Worm (Caenorhabditis elegans) whole organism, late embryonic: ENCODE data around the gene C17C3.6.
A peak's percentile ranks its signal among the peaks of the same experiment; 100 is the strongest.

Source experiments
- C08G9.2 ChIP-seq: sonication (generic microtip); optimal IDR thresholded peaks from 2 replicates; lab custom pipeline; 2016; ENCODE audit warnings: mild to moderate bottlenecking, missing genetic modification characterization, moderate library complexity, missing compliant biosample characterization
- C38D4.7 ChIP-seq: fragments of 200-800 bp; sonication (Bioruptor generic); optimal IDR thresholded peaks from 2 replicates; lab custom pipeline; 2018; ENCODE audit warnings: mild to moderate bottlenecking, missing genetic modification characterization, moderate library complexity, missing compliant biosample characterization
- F13H6.1 ChIP-seq: sonication (generic microtip); optimal IDR thresholded peaks from 2 replicates; lab custom pipeline; 2016; ENCODE audit warnings: missing genetic modification characterization, missing compliant biosample characterization
- Y22D7AL.16 ChIP-seq: sonication (generic microtip); optimal IDR thresholded peaks from 2 replicates; lab custom pipeline; 2016; ENCODE audit warnings: missing genetic modification characterization, missing compliant biosample characterization
- ahr-1 ChIP-seq: sonication (generic microtip); optimal IDR thresholded peaks from 2 replicates; lab custom pipeline; 2016; ENCODE audit warnings: missing genetic modification characterization, missing compliant biosample characterization
- ceh-14 ChIP-seq: sonication (generic microtip); optimal IDR thresholded peaks from 2 replicates; lab custom pipeline; 2016; ENCODE audit warnings: missing genotype, missing genetic modification characterization, missing compliant biosample characterization
- ceh-19 ChIP-seq: fragments of 200-800 bp; sonication (Bioruptor generic); optimal IDR thresholded peaks from 2 replicates; lab custom pipeline; 2018; ENCODE audit warnings: mild to moderate bottlenecking, missing genetic modification characterization, missing compliant biosample characterization
- ceh-2 ChIP-seq: sonication (generic microtip); optimal IDR thresholded peaks from 2 replicates; lab custom pipeline; 2016; ENCODE audit warnings: missing genotype, missing genetic modification characterization, missing compliant biosample characterization
- ceh-22 ChIP-seq: sonication (generic microtip); optimal IDR thresholded peaks from 2 replicates; lab custom pipeline; 2017; ENCODE audit warnings: missing biosample characterization, missing genetic modification characterization
- ceh-31 ChIP-seq: sonication (generic microtip); optimal IDR thresholded peaks from 2 replicates; lab custom pipeline; 2016; ENCODE audit warnings: missing genetic modification characterization, missing compliant biosample characterization
- ceh-34 ChIP-seq: sonication (generic microtip); optimal IDR thresholded peaks from 2 replicates; lab custom pipeline; 2016; ENCODE audit warnings: mild to moderate bottlenecking, missing genetic modification characterization, missing compliant biosample characterization
- ceh-6 ChIP-seq: fragments of 200-800 bp; sonication (Bioruptor generic); optimal IDR thresholded peaks from 2 replicates; lab custom pipeline; 2018; ENCODE audit warnings: mild to moderate bottlenecking, missing genetic modification characterization, missing compliant biosample characterization
- dve-1 ChIP-seq: sonication (generic microtip); optimal IDR thresholded peaks from 2 replicates; lab custom pipeline; 2017; ENCODE audit warnings: antibody characterized with exemption, mild to moderate bottlenecking, missing genetic modification characterization, missing compliant biosample characterization
- elt-2 ChIP-seq: sonication (generic microtip); optimal IDR thresholded peaks from 2 replicates; lab custom pipeline; 2016; ENCODE audit warnings: missing genetic modification reagents, missing genetic modification characterization, missing compliant biosample characterization
- elt-4 ChIP-seq: sonication (generic microtip); optimal IDR thresholded peaks from 2 replicates; lab custom pipeline; 2016; ENCODE audit warnings: missing genetic modification characterization, missing compliant biosample characterization
- ets-4 ChIP-seq: sonication (generic microtip); optimal IDR thresholded peaks from 2 replicates; lab custom pipeline; 2016; ENCODE audit warnings: missing genetic modification characterization, missing compliant biosample characterization
- eyg-1 ChIP-seq: sonication (generic microtip); optimal IDR thresholded peaks from 2 replicates; lab custom pipeline; 2016; ENCODE audit warnings: missing genotype, missing genetic modification characterization, missing compliant biosample characterization
- fax-1 ChIP-seq: sonication (generic microtip); optimal IDR thresholded peaks from 2 replicates; lab custom pipeline; 2016; ENCODE audit warnings: missing genotype, missing genetic modification characterization, missing compliant biosample characterization
- fkh-10 ChIP-seq: fragments of 150-350 bp; optimal IDR thresholded peaks from 2 replicates; lab custom pipeline; 2014; ENCODE audit warnings: missing biosample characterization, missing genetic modification reagents, missing genetic modification characterization
- hlh-15 ChIP-seq: sonication (generic microtip); optimal IDR thresholded peaks from 2 replicates; lab custom pipeline; 2016; ENCODE audit warnings: missing genetic modification characterization, missing compliant biosample characterization
- hlh-30 ChIP-seq: sonication (generic microtip); optimal IDR thresholded peaks from 2 replicates; lab custom pipeline; 2017; ENCODE audit warnings: antibody characterized with exemption, missing genetic modification characterization, missing compliant biosample characterization; ENCODE audit not compliant: insufficient read depth
- hlh-6 ChIP-seq: sonication (generic microtip); optimal IDR thresholded peaks from 2 replicates; lab custom pipeline; 2016; ENCODE audit warnings: missing genotype, missing genetic modification characterization, missing compliant biosample characterization
- hlh-8 ChIP-seq: sonication (generic microtip); optimal IDR thresholded peaks from 2 replicates; lab custom pipeline; 2016; ENCODE audit warnings: missing genotype, missing genetic modification characterization, missing compliant biosample characterization
- lim-6 ChIP-seq: sonication (generic microtip); optimal IDR thresholded peaks from 2 replicates; lab custom pipeline; 2016; ENCODE audit warnings: missing genetic modification characterization, missing compliant biosample characterization
- lin-11 ChIP-seq: fragments of 200-800 bp; sonication (Bioruptor generic); optimal IDR thresholded peaks from 2 replicates; lab custom pipeline; 2018; ENCODE audit warnings: mild to moderate bottlenecking, missing genetic modification characterization, missing compliant biosample characterization
- madf-2 ChIP-seq: sonication (generic microtip); optimal IDR thresholded peaks from 2 replicates; lab custom pipeline; 2017; ENCODE audit warnings: missing genetic modification characterization, missing compliant biosample characterization
- mec-3 ChIP-seq: sonication (generic microtip); optimal IDR thresholded peaks from 2 replicates; lab custom pipeline; 2016; ENCODE audit warnings: borderline replicate concordance, missing genetic modification characterization, missing compliant biosample characterization
- nhr-232 ChIP-seq: sonication (generic microtip); optimal IDR thresholded peaks from 2 replicates; lab custom pipeline; 2016; ENCODE audit warnings: missing genetic modification characterization, missing compliant biosample characterization
- npax-4 ChIP-seq: sonication (generic microtip); optimal IDR thresholded peaks from 2 replicates; lab custom pipeline; 2016; ENCODE audit warnings: missing genetic modification characterization, missing compliant biosample characterization
- odd-2 ChIP-seq: sonication (generic microtip); optimal IDR thresholded peaks from 2 replicates; lab custom pipeline; 2017; ENCODE audit warnings: antibody characterized with exemption, mild to moderate bottlenecking, missing genetic modification characterization, missing compliant biosample characterization
- pat-9 ChIP-seq: fragments of 200-800 bp; sonication (Bioruptor generic); optimal IDR thresholded peaks from 2 replicates; lab custom pipeline; 2018; ENCODE audit warnings: mild to moderate bottlenecking, missing genetic modification characterization, moderate library complexity, missing compliant biosample characterization
- pax-1 ChIP-seq: fragments of 150-350 bp; optimal IDR thresholded peaks from 2 replicates; lab custom pipeline; 2014; ENCODE audit warnings: missing biosample characterization, missing genetic modification characterization
- pros-1 ChIP-seq: fragments of 150-350 bp; optimal IDR thresholded peaks from 2 replicates; lab custom pipeline; 2014; ENCODE audit warnings: missing biosample characterization, missing genetic modification reagents, missing genetic modification characterization
- ref-2 ChIP-seq: sonication (generic microtip); optimal IDR thresholded peaks from 2 replicates; lab custom pipeline; 2016; ENCODE audit warnings: missing genetic modification characterization, missing compliant biosample characterization
- rnt-1 ChIP-seq: sonication (generic microtip); optimal IDR thresholded peaks from 2 replicates; lab custom pipeline; 2016; ENCODE audit warnings: missing genetic modification characterization, missing compliant biosample characterization
- sox-4 ChIP-seq: sonication (generic microtip); optimal IDR thresholded peaks from 2 replicates; lab custom pipeline; 2017; ENCODE audit warnings: mild to moderate bottlenecking, missing genetic modification characterization, inconsistent platforms, missing compliant biosample characterization
- syd-9 ChIP-seq: sonication (generic microtip); optimal IDR thresholded peaks from 2 replicates; lab custom pipeline; 2016; ENCODE audit warnings: mild to moderate bottlenecking, missing genetic modification characterization, moderate library complexity, missing compliant biosample characterization
- tbx-2 ChIP-seq: sonication (generic microtip); optimal IDR thresholded peaks from 2 replicates; lab custom pipeline; 2016; ENCODE audit warnings: missing genetic modification characterization, missing compliant biosample characterization
- tbx-7 ChIP-seq: sonication (generic microtip); optimal IDR thresholded peaks from 2 replicates; lab custom pipeline; 2016; ENCODE audit warnings: missing genotype, missing genetic modification characterization, missing compliant biosample characterization
- ttx-3 ChIP-seq: sonication (generic microtip); optimal IDR thresholded peaks from 2 replicates; lab custom pipeline; 2016; ENCODE audit warnings: missing genetic modification reagents, missing genetic modification characterization, missing compliant biosample characterization
- unc-3 ChIP-seq, 2 experiments: fragments of 200-800 bp in 1 of 2; sonication (Bioruptor generic) in 1 of 2; sonication (generic microtip) in 1 of 2; conservative IDR thresholded peaks in 1 of 2; optimal IDR thresholded peaks in 1 of 2; 2 replicates each; pipeline versions ENCODE4 v1.3.6 to Lab custom; 2016 to 2022; ENCODE audit warnings: missing compliant biosample characterization in 2 of 2, missing genetic modification characterization in 2 of 2, missing genetic modification reagents in 1 of 2
- unc-42 ChIP-seq: sonication (generic microtip); optimal IDR thresholded peaks from 2 replicates; lab custom pipeline; 2016; ENCODE audit warnings: missing genotype, missing genetic modification characterization, missing compliant biosample characterization
- unc-55 ChIP-seq: sonication (generic microtip); optimal IDR thresholded peaks from 2 replicates; lab custom pipeline; 2017; ENCODE audit warnings: missing biosample characterization, missing genetic modification reagents, missing genetic modification characterization
- unc-86 ChIP-seq: sonication (generic microtip); optimal IDR thresholded peaks from 2 replicates; lab custom pipeline; 2016; ENCODE audit warnings: missing genetic modification characterization, missing compliant biosample characterization
- zip-5 ChIP-seq: sonication (generic microtip); optimal IDR thresholded peaks from 2 replicates; lab custom pipeline; 2016; ENCODE audit warnings: missing genetic modification characterization, missing compliant biosample characterization

The C17C3.6 gene

ce11 chrII:5593377-5593932, 43.6 kb downstream of the C17C3.6 start, which contains the start of gene cdc-14 (continued):
- TF ChIP-seq unc-3 (GFP tag; conservative IDR thresholded peaks at IDR 0.05; lab: Robert Waterston, UW) (no peak), unc-3 (tag; optimal IDR thresholded peaks at IDR 0.05; lab: Kevin White, UChicago) (no peak), nhr-232 (tag; lab: Kevin White, UChicago) (no peak), fax-1 (no peak), F13H6.1 (no peak), eyg-1 (tag; lab: Kevin White, UChicago) (no peak), ceh-19 (GFP tag; lab: Kevin White, UChicago) (no peak), madf-2 (tag; lab: Kevin White, UChicago) (no peak), hlh-15 (no peak), syd-9 (tag; lab: Kevin White, UChicago) (no peak), odd-2 (no peak), pat-9 (tag; lab: Kevin White, UChicago) (no peak), mec-3 (tag; lab: Kevin White, UChicago) (no peak), pax-1 (no peak), ceh-34 (tag; lab: Kevin White, UChicago) (peak; percentile 69), fkh-10 (GFP tag; lab: Kevin White, UChicago) (no peak), elt-2 (tag; lab: Kevin White, UChicago) (peak; percentile 57), hlh-30 (tag; lab: Kevin White, UChicago) (peak; percentile 95), ref-2 (tag; lab: Kevin White, UChicago) (peak; percentile 56), ceh-6 (GFP tag; lab: Kevin White, UChicago) (no peak), unc-55 (GFP tag; lab: Kevin White, UChicago) (peak; percentile 64), ets-4 (tag; lab: Kevin White, UChicago) (no peak), npax-4 (tag; lab: Kevin White, UChicago) (no peak), tbx-7 (tag; lab: Kevin White, UChicago) (no peak), ceh-2 (tag; lab: Kevin White, UChicago) (no peak), C08G9.2 (tag; lab: Kevin White, UChicago) (no peak), hlh-8 (tag; lab: Kevin White, UChicago) (peak; percentile 13), ttx-3 (no peak)

DNA sequence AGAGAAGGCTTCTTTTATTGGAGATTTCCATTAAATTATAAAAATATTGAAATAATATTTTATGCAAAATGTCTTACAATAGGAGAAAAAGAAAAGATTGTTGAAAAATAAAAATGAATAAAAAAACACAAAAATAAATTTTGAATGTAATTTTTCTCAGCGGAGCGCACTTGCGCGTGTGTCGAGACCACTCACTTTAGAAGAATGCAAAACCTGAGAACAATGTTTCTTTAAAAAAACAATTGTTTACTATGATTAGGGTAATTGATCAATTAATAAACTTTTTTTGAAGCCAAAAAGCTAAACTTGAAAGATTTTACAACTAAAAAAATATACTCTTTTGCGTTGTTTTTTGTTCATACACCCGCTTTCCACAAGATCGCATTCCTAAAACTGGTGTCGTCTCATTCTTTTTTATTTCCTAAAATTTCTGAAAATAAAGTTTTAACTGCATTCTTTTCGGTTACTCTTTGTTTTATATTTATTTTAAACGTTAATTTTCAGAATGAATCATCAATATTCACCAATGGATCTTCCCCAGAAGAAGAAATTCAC, 44.4 kb downstream of the C17C3.6 start, which contains the start of gene ttc-4:
Gene ttc-4 (plus strand): TSS at position 505 of the 555 bp plus-strand sequence.
- TF ChIP-seq ets-4 (tag; lab: Kevin White, UChicago) = peak; percentile 56
- TF ChIP-seq lin-11 = no peak
- no peak for TF ChIP-seq hlh-30 (tag; lab: Kevin White, UChicago)
- TF ChIP-seq pax-1 = no peak
- no peak for TF ChIP-seq hlh-15
- TF ChIP-seq zip-5 (tag; lab: Kevin White, UChicago) = peak; percentile 71
- peak; percentile 29 for TF ChIP-seq unc-86 (tag; lab: Kevin White, UChicago)
- peak; percentile 33 for TF ChIP-seq rnt-1 (tag; lab: Kevin White, UChicago)
- peak; percentile 27 for TF ChIP-seq lim-6
- TF ChIP-seq elt-2 (tag; lab: Kevin White, UChicago) = peak; percentile 90
- peak; percentile 33 for TF ChIP-seq ceh-2 (tag; lab: Kevin White, UChicago)
- TF ChIP-seq hlh-6 (tag; lab: Kevin White, UChicago) = no peak
- TF ChIP-seq ceh-31 (tag; lab: Kevin White, UChicago) = peak; percentile 90
- TF ChIP-seq fkh-10 (GFP tag; lab: Kevin White, UChicago) = no peak
- TF ChIP-seq F13H6.1 = peak; percentile 54
- peak; percentile 5 for TF ChIP-seq ref-2 (tag; lab: Kevin White, UChicago)
- TF ChIP-seq fax-1 = peak; percentile 8
- TF ChIP-seq ttx-3 = no peak
- no peak for TF ChIP-seq elt-4 (tag; lab: Kevin White, UChicago)
- TF ChIP-seq tbx-7 (tag; lab: Kevin White, UChicago) = peak; percentile 8
- TF ChIP-seq C38D4.7 (GFP tag; lab: Kevin White, UChicago) = no peak
- TF ChIP-seq pat-9 (tag; lab: Kevin White, UChicago) = no peak
- TF ChIP-seq ceh-6 (GFP tag; lab: Kevin White, UChicago) = no peak
- peak; percentile 52 for TF ChIP-seq ceh-14 (tag; lab: Kevin White, UChicago)
- TF ChIP-seq ceh-22 (tag; lab: Kevin White, UChicago) = no peak
- no peak for TF ChIP-seq Y22D7AL.16 (tag; lab: Kevin White, UChicago)
- TF ChIP-seq ceh-34 (tag; lab: Kevin White, UChicago) = peak; percentile 45
- peak; percentile 71 for TF ChIP-seq C08G9.2 (tag; lab: Kevin White, UChicago)
- no peak for TF ChIP-seq pros-1 (tag; lab: Kevin White, UChicago)
- TF ChIP-seq unc-3 (GFP tag; conservative IDR thresholded peaks at IDR 0.05; lab: Robert Waterston, UW) = no peak
- TF ChIP-seq unc-3 (tag; optimal IDR thresholded peaks at IDR 0.05; lab: Kevin White, UChicago) = no peak
- peak; percentile 22 for TF ChIP-seq ahr-1 (tag; lab: Kevin White, UChicago)
- TF ChIP-seq dve-1 (tag; lab: Kevin White, UChicago) = no peak
- TF ChIP-seq sox-4 (tag; lab: Kevin White, UChicago) = no peak
- peak; percentile 58 for TF ChIP-seq hlh-8 (tag; lab: Kevin White, UChicago)
- peak; percentile 64 for TF ChIP-seq unc-42 (tag; lab: Kevin White, UChicago)
- peak; percentile 80 for TF ChIP-seq tbx-2 (tag; lab: Kevin White, UChicago)
